Worm (Caenorhabditis elegans) whole organism, midembryonic: ENCODE results near the gene srh-239.

Source experiments
- T22C8.4 ChIP-seq: fragments of 200-800 bp; sonication (Bioruptor generic); IDR thresholded peaks from 2 replicates; pipeline ENCODE4 v1.3.6; 2022; ENCODE audit warnings: missing genetic modification characterization, missing compliant biosample characterization
- cog-1 ChIP-seq: sonication (generic microtip); optimal IDR thresholded peaks from 2 replicates; lab custom pipeline; 2016; ENCODE audit warnings: missing genetic modification characterization, missing compliant biosample characterization
- flt-1 ChIP-seq: fragments of 200-800 bp; sonication (Bioruptor generic); IDR thresholded peaks from 2 replicates; pipeline ENCODE4 v1.3.6; 2022; ENCODE audit warnings: missing genetic modification characterization, missing compliant biosample characterization
- klf-2 ChIP-seq: fragments of 200-800 bp; sonication (Bioruptor generic); conservative IDR thresholded peaks from 2 replicates; pipeline ENCODE4 v1.3.6; 2022; ENCODE audit warnings: missing genetic modification reagents, missing genetic modification characterization, missing compliant biosample characterization
- med-1 ChIP-seq: sonication (generic microtip); optimal IDR thresholded peaks from 2 replicates; lab custom pipeline; 2017; ENCODE audit warnings: missing genetic modification characterization, mild to moderate bottlenecking, missing compliant biosample characterization, antibody characterized with exemption, missing genetic modification reagents; ENCODE audit not compliant: insufficient read depth
- ref-1 ChIP-seq: fragments of 200-800 bp; sonication (Bioruptor generic); conservative IDR thresholded peaks from 2 replicates; pipeline ENCODE4 v1.3.6; 2022; ENCODE audit warnings: missing genetic modification reagents, missing genetic modification characterization, missing compliant biosample characterization
- ztf-23 ChIP-seq: fragments of 200-800 bp; sonication (Bioruptor generic); IDR thresholded peaks from 2 replicates; pipeline ENCODE4 v1.3.6; 2022; ENCODE audit warnings: missing genetic modification reagents, missing genetic modification characterization, missing compliant biosample characterization
- ztf-29 ChIP-seq: fragments of 200-800 bp; sonication (Bioruptor generic); IDR thresholded peaks from 2 replicates; pipeline ENCODE4 v1.3.6; 2022; ENCODE audit warnings: missing genetic modification reagents, missing genetic modification characterization, missing compliant biosample characterization

DNA sequence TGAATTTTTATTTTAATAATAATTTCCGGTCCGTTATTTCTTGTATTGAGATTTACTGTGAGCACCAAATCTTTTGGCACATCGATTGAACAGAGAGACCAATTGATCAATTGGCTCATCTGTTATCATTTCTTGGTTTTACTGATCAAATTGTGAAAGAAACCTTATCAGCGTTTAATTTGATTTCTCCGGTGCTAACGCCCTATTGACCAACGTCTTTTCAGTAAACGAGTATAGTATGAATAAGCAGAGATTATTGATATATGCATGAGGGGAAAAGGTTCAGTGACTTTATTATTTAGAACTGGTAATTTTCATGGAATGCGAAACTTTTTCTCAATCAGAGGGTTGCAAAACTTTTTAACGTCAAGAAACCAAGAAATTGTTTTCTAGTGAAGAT is 33.6 kb downstream of the srh-239 start:
- TF ChIP-seq ztf-29 (no peak), med-1 (no peak), ref-1 (GFP tag; lab: Robert Waterston, UW) (no peak), klf-2 (GFP tag; lab: Robert Waterston, UW) (no peak), ztf-23 (GFP tag; lab: Robert Waterston, UW) (no peak), flt-1 (no peak), cog-1 (tag; lab: Kevin White, UChicago) (no peak), T22C8.4 (GFP tag; lab: Robert Waterston, UW) (no peak)
